Worm (Caenorhabditis elegans) whole organism, L1 larva: ENCODE results near the gene aat-1.

Experiments
- C04F5.9 ChIP-seq: sonication (generic microtip); optimal IDR thresholded peaks from 2 replicates; lab custom pipeline; 2016; ENCODE audit warnings: missing genetic modification characterization, missing compliant biosample characterization
- C16A3.4 ChIP-seq: fragments of 150-350 bp; optimal IDR thresholded peaks from 2 replicates; lab custom pipeline; 2014; ENCODE audit warnings: missing biosample characterization, missing genetic modification characterization
- C34B4.2 ChIP-seq: sonication (generic microtip); optimal IDR thresholded peaks from 2 replicates; lab custom pipeline; 2017; ENCODE audit warnings: mild to moderate bottlenecking, missing genetic modification characterization, missing compliant biosample characterization
- Y116A8C.19 ChIP-seq: sonication (generic microtip); optimal IDR thresholded peaks from 2 replicates; lab custom pipeline; 2016; ENCODE audit warnings: missing compliant biosample characterization, missing genetic modification characterization, borderline replicate concordance
- aha-1 ChIP-seq: fragments of 150-350 bp; optimal IDR thresholded peaks from 2 replicates; lab custom pipeline; 2014; ENCODE audit warnings: missing biosample characterization, missing genetic modification characterization
- blmp-1 ChIP-seq: fragments of 150-350 bp; optimal IDR thresholded peaks from 2 replicates; lab custom pipeline; 2014; ENCODE audit warnings: missing biosample characterization, missing genetic modification characterization
- ceh-8 ChIP-seq: fragments of 200-800 bp; sonication (Bioruptor generic); optimal IDR thresholded peaks from 2 replicates; lab custom pipeline; 2018; ENCODE audit warnings: mild to moderate bottlenecking, missing genetic modification characterization, moderate library complexity, missing compliant biosample characterization
- ceh-82 ChIP-seq, 3 experiments: fragments of 150-350 bp in 1 of 3; sonication (generic microtip) in 2 of 3; optimal IDR thresholded peaks; 2 replicates each; lab custom pipeline; 2014 to 2017; ENCODE audit warnings: missing biosample characterization in 3 of 3, missing genetic modification characterization in 3 of 3
- dsc-1 ChIP-seq: sonication (generic microtip); optimal IDR thresholded peaks from 2 replicates; lab custom pipeline; 2016; ENCODE audit warnings: mild to moderate bottlenecking, missing genetic modification characterization, missing compliant biosample characterization
- efl-1 ChIP-seq, 4 experiments: fragments of 150-350 bp; optimal IDR thresholded peaks in 3 of 4; peaks in 1 of 4; 1 replicate in 1 of 4; 2 replicates in 3 of 4; lab custom pipeline; 2014; ENCODE audit warnings: missing biosample characterization in 2 of 4, missing genetic modification characterization in 2 of 4, missing genetic modification reagents in 2 of 4
- egl-13 ChIP-seq: sonication (generic microtip); optimal IDR thresholded peaks from 2 replicates; lab custom pipeline; 2016; ENCODE audit warnings: missing genotype, missing genetic modification reagents, missing genetic modification characterization, missing compliant biosample characterization
- egl-27 ChIP-seq, 2 experiments: fragments of 150-350 bp in 1 of 2; sonication (generic microtip); optimal IDR thresholded peaks; 3 replicates each; lab custom pipeline; 2017 to 2018; ENCODE audit warnings: missing biosample characterization in 2 of 2, missing genetic modification characterization in 2 of 2, missing genetic modification reagents in 2 of 2
- elt-3 ChIP-seq, 6 experiments: fragments of 150-350 bp in 1 of 6; sonication (generic microtip); optimal IDR thresholded peaks; 2 replicates each; lab custom pipeline; 2017 to 2018; ENCODE audit warnings: missing biosample characterization in 6 of 6, missing genetic modification characterization in 6 of 6, inconsistent platforms in 1 of 6
- fkh-10 ChIP-seq: sonication (generic microtip); optimal IDR thresholded peaks from 2 replicates; lab custom pipeline; 2017; ENCODE audit warnings: missing biosample characterization, missing genetic modification reagents, missing genetic modification characterization
- fkh-8 ChIP-seq: sonication (generic microtip); optimal IDR thresholded peaks from 2 replicates; lab custom pipeline; 2016; ENCODE audit warnings: mild to moderate bottlenecking, missing genetic modification characterization, missing compliant biosample characterization
- hlh-17 ChIP-seq: fragments of 200-800 bp; sonication (Bioruptor generic); optimal IDR thresholded peaks from 2 replicates; lab custom pipeline; 2018; ENCODE audit warnings: missing genetic modification characterization, mild to moderate bottlenecking, missing compliant biosample characterization, moderate library complexity, borderline replicate concordance
- jun-1 ChIP-seq: fragments of 150-350 bp; optimal IDR thresholded peaks from 2 replicates; lab custom pipeline; 2014; ENCODE audit warnings: missing biosample characterization, missing genetic modification reagents, missing genetic modification characterization
- lin-13 ChIP-seq: fragments of 150-350 bp; optimal IDR thresholded peaks from 2 replicates; lab custom pipeline; 2014; ENCODE audit warnings: missing biosample characterization, missing genetic modification reagents, missing genetic modification characterization
- lin-14 ChIP-seq: fragments of 200-800 bp; sonication (Bioruptor generic); optimal IDR thresholded peaks from 2 replicates; lab custom pipeline; 2018; ENCODE audit warnings: mild to moderate bottlenecking, missing genetic modification characterization, moderate library complexity, missing compliant biosample characterization
- lin-15B ChIP-seq: fragments of 150-350 bp; sonication (generic microtip); optimal IDR thresholded peaks from 3 replicates; lab custom pipeline; 2014; ENCODE audit warnings: missing biosample characterization, missing genetic modification characterization
- lin-35 ChIP-seq, 2 experiments: fragments of 150-350 bp; optimal IDR thresholded peaks; 2 replicates each; lab custom pipeline; 2014; ENCODE audit warnings: missing biosample characterization in 2 of 2, missing genetic modification characterization in 2 of 2, missing genetic modification reagents in 2 of 2
- lir-3 ChIP-seq: sonication (generic microtip); optimal IDR thresholded peaks from 2 replicates; lab custom pipeline; 2016; ENCODE audit warnings: mild to moderate bottlenecking, missing genetic modification characterization, moderate library complexity, missing compliant biosample characterization; ENCODE audit not compliant: poor library complexity
- mab-9 ChIP-seq: fragments of 200-800 bp; sonication (Bioruptor generic); IDR thresholded peaks from 2 replicates; pipeline ENCODE4 v1.3.6; 2022; ENCODE audit warnings: missing genetic modification reagents, missing genetic modification characterization, missing compliant biosample characterization
- mdl-1 ChIP-seq, 2 experiments: fragments of 150-350 bp; optimal IDR thresholded peaks; 2 replicates each; lab custom pipeline; 2014 to 2017; ENCODE audit warnings: missing biosample characterization in 2 of 2, missing genetic modification characterization in 2 of 2, inconsistent platforms in 1 of 2
- nhr-11 ChIP-seq: fragments of 150-350 bp; optimal IDR thresholded peaks from 2 replicates; lab custom pipeline; 2014; ENCODE audit warnings: missing biosample characterization, missing genetic modification characterization
- nhr-19 ChIP-seq: fragments of 200-800 bp; sonication (Bioruptor generic); conservative IDR thresholded peaks from 2 replicates; pipeline ENCODE4 v1.3.6; 2022; ENCODE audit warnings: missing genetic modification characterization, missing compliant biosample characterization
- nhr-47 ChIP-seq: sonication (generic microtip); optimal IDR thresholded peaks from 2 replicates; lab custom pipeline; 2016; ENCODE audit warnings: mild to moderate bottlenecking, missing genetic modification characterization, moderate library complexity, missing compliant biosample characterization
- nhr-71 ChIP-seq: sonication (generic microtip); optimal IDR thresholded peaks from 2 replicates; lab custom pipeline; 2016; ENCODE audit warnings: mild to moderate bottlenecking, missing genetic modification characterization, moderate library complexity, missing compliant biosample characterization
- nhr-85 ChIP-seq: sonication (generic microtip); peaks from one replicate; lab custom pipeline; 2016; ENCODE audit warnings: missing genetic modification characterization, inconsistent platforms, missing compliant biosample characterization
- pag-3 ChIP-seq: sonication (generic microtip); optimal IDR thresholded peaks from 2 replicates; lab custom pipeline; 2017; ENCODE audit warnings: missing genetic modification characterization, mild to moderate bottlenecking, missing compliant biosample characterization, antibody characterized with exemption, borderline replicate concordance; ENCODE audit not compliant: insufficient read depth
- pax-3 ChIP-seq: fragments of 200-800 bp; sonication (Bioruptor generic); optimal IDR thresholded peaks from 2 replicates; lab custom pipeline; 2018; ENCODE audit warnings: mild to moderate bottlenecking, missing genetic modification characterization, moderate library complexity, missing compliant biosample characterization
- skn-1 ChIP-seq: fragments of 150-350 bp; optimal IDR thresholded peaks from 2 replicates; lab custom pipeline; 2014; ENCODE audit warnings: missing biosample characterization, missing genetic modification characterization
- snpc-4 ChIP-seq: fragments of 150-350 bp; optimal IDR thresholded peaks from 2 replicates; lab custom pipeline; 2014; ENCODE audit warnings: missing biosample characterization, missing genetic modification characterization
- sox-4 ChIP-seq: sonication (generic microtip); optimal IDR thresholded peaks from 2 replicates; lab custom pipeline; 2016; ENCODE audit warnings: missing genetic modification characterization, missing compliant biosample characterization
- sup-37 ChIP-seq: fragments of 200-800 bp; sonication (Bioruptor generic); optimal IDR thresholded peaks from 2 replicates; lab custom pipeline; 2018; ENCODE audit warnings: mild to moderate bottlenecking, missing genetic modification characterization, missing compliant biosample characterization
- swsn-7 ChIP-seq: sonication (generic microtip); optimal IDR thresholded peaks from 2 replicates; lab custom pipeline; 2016; ENCODE audit warnings: missing genetic modification characterization, missing compliant biosample characterization
- tbx-2 ChIP-seq: sonication (generic microtip); optimal IDR thresholded peaks from 2 replicates; lab custom pipeline; 2016; ENCODE audit warnings: missing genetic modification characterization, missing compliant biosample characterization
- unc-130 ChIP-seq: fragments of 150-350 bp; optimal IDR thresholded peaks from 2 replicates; lab custom pipeline; 2017; ENCODE audit warnings: missing biosample characterization, missing genetic modification characterization, inconsistent platforms
- unc-62 ChIP-seq: fragments of 150-350 bp; optimal IDR thresholded peaks from 2 replicates; lab custom pipeline; 2014; ENCODE audit warnings: missing biosample characterization, missing genetic modification reagents, missing genetic modification characterization
- unc-86 ChIP-seq: sonication (generic microtip); optimal IDR thresholded peaks from 2 replicates; lab custom pipeline; 2016; ENCODE audit warnings: missing genetic modification characterization, missing compliant biosample characterization
- unc-98 ChIP-seq: fragments of 200-800 bp; sonication (Bioruptor generic); IDR thresholded peaks from 2 replicates; pipeline ENCODE4 v1.3.6; 2022; ENCODE audit warnings: missing genetic modification characterization, missing compliant biosample characterization
- vab-15 ChIP-seq: sonication (generic microtip); optimal IDR thresholded peaks from 2 replicates; lab custom pipeline; 2017; ENCODE audit warnings: missing genotype, mild to moderate bottlenecking, missing genetic modification characterization, missing compliant biosample characterization
- ztf-4 ChIP-seq: fragments of 150-350 bp; optimal IDR thresholded peaks from 2 replicates; lab custom pipeline; 2014; ENCODE audit warnings: missing biosample characterization, missing genetic modification characterization

Gene aat-1

ce11 chrIV:9643188-9643587, 41.7 kb upstream of the aat-1 start, which contains the start of gene degl-2:
degl-2 (plus strand) TSS chrIV:9643488.
- TF ChIP-seq unc-62 (GFP tag; lab: Kevin White, UChicago) (no peak), jun-1 (tag; lab: Kevin White, UChicago) (no peak)

DNA sequence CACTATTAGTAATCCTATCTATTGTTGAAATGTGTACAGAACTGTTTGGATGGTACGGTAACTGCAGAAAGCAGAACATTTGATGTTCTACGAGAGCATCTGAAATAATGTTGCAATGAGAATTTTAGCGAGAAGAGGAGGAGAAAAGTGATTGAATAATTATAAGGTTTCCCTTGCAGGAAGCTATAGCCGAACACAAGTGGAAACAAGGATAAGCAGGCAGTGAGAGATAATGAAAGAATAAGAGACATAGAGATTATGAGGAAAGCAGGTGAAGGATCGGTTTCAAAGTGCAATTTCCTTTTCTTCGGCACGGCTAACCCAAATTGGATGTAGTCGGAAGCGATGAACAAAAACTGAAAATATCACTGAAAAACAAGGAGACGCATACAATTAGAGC, 40.4 kb upstream of the aat-1 start, which contains the start of gene del-2:
del-2 (minus strand) TSS at position 101 of the 400 bp plus-strand sequence.
- TF ChIP-seq mab-9 (no peak), nhr-11 (tag; lab: Kevin White, UChicago) (no peak), efl-1 (optimal IDR thresholded peaks at IDR 0.05; lab: Kevin White, UChicago) (no peak), efl-1 (GFP tag; optimal IDR thresholded peaks at IDR 0.05 in 1 of 2; lab: Kevin White, UChicago) (no peak), ceh-8 (GFP tag; lab: Kevin White, UChicago) (no peak), egl-13 (tag; lab: Kevin White, UChicago) (no peak), fkh-8 (tag; lab: Kevin White, UChicago) (peak; percentile 67), sup-37 (GFP tag; lab: Kevin White, UChicago) (no peak), dsc-1 (tag; lab: Kevin White, UChicago) (peak; percentile 17), lin-14 (no peak), tbx-2 (tag; lab: Kevin White, UChicago) (no peak), nhr-19 (GFP tag; lab: Robert Waterston, UW) (no peak), pag-3 (tag; lab: Kevin White, UChicago) (no peak), nhr-47 (tag; lab: Kevin White, UChicago) (peak; percentile 6), fkh-10 (no peak), ceh-82 (tag; optimal IDR thresholded peaks at IDR 0.05; lab: Kevin White, UChicago) (no peak), skn-1 (tag; lab: Kevin White, UChicago) (no peak), C34B4.2 (tag; lab: Kevin White, UChicago) (no peak)

- no peak for TF ChIP-seq swsn-7 (tag; lab: Kevin White, UChicago)
- no peak for TF ChIP-seq lin-15B (tag; lab: Kevin White, UChicago)
- TF ChIP-seq C16A3.4 (tag; lab: Kevin White, UChicago), result no peak
- TF ChIP-seq pax-3 (tag; lab: Kevin White, UChicago), result no peak
- TF ChIP-seq hlh-17 (GFP tag; lab: Kevin White, UChicago), result no peak
- no peak for TF ChIP-seq unc-86 (tag; lab: Kevin White, UChicago)
- TF ChIP-seq unc-98 (GFP tag; lab: Robert Waterston, UW), result no peak
These were observed 33.4 kb upstream of the aat-1 start, which contains the start of gene mca-1 for ce11 chrIV:9634848-9635247. mca-1 (minus strand) TSS chrIV:9634948.

- TF ChIP-seq nhr-85 (tag; lab: Kevin White, UChicago), result peak; percentile 73
- no peak for TF ChIP-seq aha-1 (tag; lab: Kevin White, UChicago)
- TF ChIP-seq blmp-1 (tag; lab: Kevin White, UChicago), result peak; percentile 62
These were observed 32.4 kb upstream of the aat-1 start for ce11 chrIV:9633889-9634288.

DNA sequence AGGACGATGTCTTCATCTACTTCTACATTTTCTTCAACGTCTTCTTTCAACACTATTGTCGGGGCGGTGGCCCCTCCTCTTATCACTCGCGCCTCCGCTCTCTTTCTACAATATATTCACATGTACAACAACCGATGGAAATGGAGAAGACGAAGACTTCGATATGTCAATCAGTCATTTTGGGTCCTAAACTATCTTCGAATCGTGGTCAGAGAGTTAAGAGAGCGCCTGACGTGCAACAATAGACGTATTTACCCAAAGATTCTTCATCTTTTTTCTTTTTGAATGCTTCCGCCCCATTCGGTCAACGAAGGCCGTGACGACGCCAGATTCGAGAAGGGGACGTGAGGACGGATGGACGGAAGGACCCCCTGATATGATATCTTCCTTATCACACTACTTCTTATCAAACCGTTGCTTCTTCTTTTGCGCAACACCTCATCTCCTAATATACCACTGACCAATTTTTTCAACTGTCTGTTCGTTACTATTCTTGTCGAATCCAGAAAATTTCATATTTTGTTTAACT, 31.5 kb upstream of the aat-1 start:
- TF ChIP-seq unc-130 (tag; lab: Kevin White, UChicago) (no peak), lin-14 (peak; percentile 43), sox-4 (tag; lab: Kevin White, UChicago) (no peak), jun-1 (tag; lab: Kevin White, UChicago) (no peak), Y116A8C.19 (tag; lab: Kevin White, UChicago) (no peak), snpc-4 (tag; lab: Kevin White, UChicago) (no peak), egl-27 (tag; optimal IDR thresholded peaks at IDR 0.05; lab: Kevin White, UChicago) (no peak), vab-15 (tag; lab: Kevin White, UChicago) (no peak), pax-3 (tag; lab: Kevin White, UChicago) (no peak), aha-1 (tag; lab: Kevin White, UChicago) (no peak), nhr-85 (tag; lab: Kevin White, UChicago) (peak; percentile 86), ztf-4 (tag; lab: Kevin White, UChicago) (no peak), C04F5.9 (tag; lab: Kevin White, UChicago) (no peak), lir-3 (tag; lab: Kevin White, UChicago) (no peak), ceh-82 (tag; optimal IDR thresholded peaks at IDR 0.05; lab: Kevin White, UChicago) (no peak), lin-35 (GFP tag; optimal IDR thresholded peaks at IDR 0.05; lab: Kevin White, UChicago) (peak in 1 of 2 experiments; percentile 9), mdl-1 (tag; optimal IDR thresholded peaks at IDR 0.05; lab: Kevin White, UChicago) (peak in 1 of 2 experiments; percentile 17), elt-3 (tag; optimal IDR thresholded peaks at IDR 0.05; lab: Kevin White, UChicago) (peak in 4 of 6 experiments; percentile 53 to 63 (median 56)), nhr-71 (tag; lab: Kevin White, UChicago) (peak; percentile 45), lin-13 (GFP tag; lab: Kevin White, UChicago) (no peak), blmp-1 (tag; lab: Kevin White, UChicago) (peak; percentile 46)
